Worm (Caenorhabditis elegans) whole organism, young adult: ENCODE data around the gene srt-8.

Experiments used
- B0035.1 ChIP-seq: sonication (generic microtip); optimal IDR thresholded peaks from 2 replicates; lab custom pipeline; 2016; ENCODE audit warnings: missing genetic modification characterization, mild to moderate bottlenecking, missing compliant biosample characterization, missing genotype, missing genetic modification reagents
- C06A6.2 ChIP-seq: fragments of 200-800 bp; sonication (Bioruptor generic); conservative IDR thresholded peaks from 2 replicates; pipeline ENCODE4 v1.3.6; 2022; ENCODE audit warnings: missing genetic modification characterization, missing compliant biosample characterization
- D2030.7 ChIP-seq: fragments of 200-800 bp; sonication (Bioruptor generic); IDR thresholded peaks from 2 replicates; pipeline ENCODE4 v1.3.6; 2022; ENCODE audit warnings: missing genetic modification reagents, missing genetic modification characterization, missing compliant biosample characterization
- F10E7.11 ChIP-seq: sonication (generic microtip); optimal IDR thresholded peaks from 2 replicates; lab custom pipeline; 2017; ENCODE audit warnings: mild to moderate bottlenecking, missing genetic modification characterization, moderate library complexity, missing compliant biosample characterization
- F22D6.2 ChIP-seq: sonication (generic microtip); optimal IDR thresholded peaks from 2 replicates; lab custom pipeline; 2016; ENCODE audit warnings: mild to moderate bottlenecking, missing genetic modification characterization, missing compliant biosample characterization
- F39B2.1 ChIP-seq: fragments of 200-800 bp; sonication (Bioruptor generic); IDR thresholded peaks from 2 replicates; pipeline ENCODE4 v1.3.6; 2022; ENCODE audit warnings: missing genetic modification reagents, missing genetic modification characterization, missing compliant biosample characterization
- F55B11.4 ChIP-seq: sonication (generic microtip); optimal IDR thresholded peaks from 2 replicates; lab custom pipeline; 2016; ENCODE audit warnings: missing compliant biosample characterization, missing genetic modification characterization, borderline replicate concordance; ENCODE audit not compliant: insufficient read depth
- K12H6.12 ChIP-seq: fragments of 200-800 bp; sonication (Bioruptor generic); optimal IDR thresholded peaks from 2 replicates; lab custom pipeline; 2018; ENCODE audit warnings: mild to moderate bottlenecking, missing genetic modification characterization, missing compliant biosample characterization
- Y53F4B.3 ChIP-seq: fragments of 200-800 bp; sonication (Bioruptor generic); IDR thresholded peaks from 2 replicates; pipeline ENCODE4 v1.3.6; 2022; ENCODE audit warnings: missing genetic modification reagents, missing genetic modification characterization, missing compliant biosample characterization
- Y53G8AR.9 ChIP-seq: fragments of 200-800 bp; sonication (Bioruptor generic); conservative IDR thresholded peaks from 2 replicates; pipeline ENCODE4 v1.3.6; 2022; ENCODE audit warnings: missing genetic modification reagents, missing genetic modification characterization, missing compliant biosample characterization
- ZK185.1 ChIP-seq: sonication (generic microtip); optimal IDR thresholded peaks from 2 replicates; lab custom pipeline; 2016; ENCODE audit warnings: mild to moderate bottlenecking, missing genetic modification characterization, missing compliant biosample characterization; ENCODE audit not compliant: poor library complexity, severe bottlenecking
- akir-1 ChIP-seq: fragments of 200-800 bp; sonication (Bioruptor generic); optimal IDR thresholded peaks from 2 replicates; lab custom pipeline; 2018; ENCODE audit warnings: mild to moderate bottlenecking, missing genetic modification characterization, moderate library complexity, missing compliant biosample characterization
- attf-5 ChIP-seq: fragments of 200-800 bp; sonication (Bioruptor generic); optimal IDR thresholded peaks from 2 replicates; lab custom pipeline; 2018; ENCODE audit warnings: mild to moderate bottlenecking, missing genetic modification characterization, missing compliant biosample characterization
- attf-6 ChIP-seq: fragments of 200-800 bp; sonication (Bioruptor generic); IDR thresholded peaks from 2 replicates; pipeline ENCODE4 v1.3.6; 2022; ENCODE audit warnings: missing genetic modification reagents, missing genetic modification characterization, missing compliant biosample characterization
- ceh-40 ChIP-seq: fragments of 200-800 bp; sonication (Bioruptor generic); IDR thresholded peaks from 2 replicates; pipeline ENCODE4 v1.3.6; 2022; ENCODE audit warnings: missing genetic modification characterization, missing compliant biosample characterization
- ceh-91 ChIP-seq: fragments of 200-800 bp; sonication (Bioruptor generic); IDR thresholded peaks from 2 replicates; pipeline ENCODE4 v1.3.6; 2022; ENCODE audit warnings: missing genetic modification reagents, missing genetic modification characterization, missing compliant biosample characterization
- dox-1 ChIP-seq: fragments of 200-800 bp; sonication (Bioruptor generic); IDR thresholded peaks from 2 replicates; pipeline ENCODE4 v1.3.6; 2022; ENCODE audit warnings: missing genetic modification reagents, missing genetic modification characterization, missing compliant biosample characterization
- ets-4 ChIP-seq: fragments of 200-800 bp; sonication (Bioruptor generic); optimal IDR thresholded peaks from 2 replicates; lab custom pipeline; 2018; ENCODE audit warnings: mild to moderate bottlenecking, missing genetic modification characterization, missing compliant biosample characterization
- fkh-3 ChIP-seq: sonication (generic microtip); optimal IDR thresholded peaks from 2 replicates; lab custom pipeline; 2016; ENCODE audit warnings: mild to moderate bottlenecking, missing genetic modification characterization, missing compliant biosample characterization
- him-1 ChIP-seq: sonication (generic microtip); optimal IDR thresholded peaks from 2 replicates; lab custom pipeline; 2016; ENCODE audit warnings: missing genotype, missing genetic modification reagents, missing genetic modification characterization, missing compliant biosample characterization
- lin-54 ChIP-seq: fragments of 200-800 bp; sonication (Bioruptor generic); optimal IDR thresholded peaks from 2 replicates; lab custom pipeline; 2018; ENCODE audit warnings: mild to moderate bottlenecking, missing genetic modification characterization, missing compliant biosample characterization
- madf-6 ChIP-seq: fragments of 200-800 bp; sonication (Bioruptor generic); IDR thresholded peaks from 2 replicates; pipeline ENCODE4 v1.3.6; 2022; ENCODE audit warnings: missing genetic modification reagents, missing genetic modification characterization, missing compliant biosample characterization
- mcd-1 ChIP-seq: fragments of 200-800 bp; sonication (Bioruptor generic); IDR thresholded peaks from 2 replicates; pipeline ENCODE4 v1.3.6; 2022; ENCODE audit warnings: missing genetic modification reagents, missing genetic modification characterization, missing compliant biosample characterization
- mes-4 ChIP-seq: sonication (generic microtip); optimal IDR thresholded peaks from 2 replicates; lab custom pipeline; 2016; ENCODE audit warnings: missing genotype, missing genetic modification characterization, missing compliant biosample characterization
- nfyb-1 ChIP-seq: fragments of 200-800 bp; sonication (Bioruptor generic); IDR thresholded peaks from 2 replicates; pipeline ENCODE4 v1.3.6; 2022; ENCODE audit warnings: missing genetic modification reagents, missing genetic modification characterization, missing compliant biosample characterization
- nhr-80 ChIP-seq: sonication (generic microtip); optimal IDR thresholded peaks from 2 replicates; lab custom pipeline; 2016; ENCODE audit warnings: missing genetic modification characterization, missing compliant biosample characterization
- nhr-90 ChIP-seq: sonication (generic microtip); optimal IDR thresholded peaks from 2 replicates; lab custom pipeline; 2016; ENCODE audit warnings: missing genotype, mild to moderate bottlenecking, missing genetic modification characterization, missing compliant biosample characterization
- tbp1 ChIP-seq: fragments of 200-800 bp; sonication (Bioruptor generic); optimal IDR thresholded peaks from 2 replicates; lab custom pipeline; 2018; ENCODE audit warnings: mild to moderate bottlenecking, missing genetic modification characterization, missing compliant biosample characterization
- unc-130 ChIP-seq: sonication (generic microtip); optimal IDR thresholded peaks from 2 replicates; lab custom pipeline; 2016; ENCODE audit warnings: missing genetic modification reagents, missing genetic modification characterization, missing compliant biosample characterization
- xnd-1 ChIP-seq: sonication (generic microtip); optimal IDR thresholded peaks from 2 replicates; lab custom pipeline; 2016; ENCODE audit warnings: missing genotype, missing genetic modification reagents, missing genetic modification characterization, missing compliant biosample characterization
- ztf-18 ChIP-seq: sonication (generic microtip); optimal IDR thresholded peaks from 2 replicates; lab custom pipeline; 2016; ENCODE audit warnings: missing genotype, mild to moderate bottlenecking, missing genetic modification characterization, missing compliant biosample characterization
- ztf-3 ChIP-seq: fragments of 200-800 bp; sonication (Bioruptor generic); optimal IDR thresholded peaks from 2 replicates; lab custom pipeline; 2018; ENCODE audit warnings: mild to moderate bottlenecking, missing genetic modification characterization, missing compliant biosample characterization

The srt-8 gene

ce11 chrV:3113751-3114150 lies 27.4 kb downstream of the srt-8 start, which contains the start of gene Y73C8C.8:
Gene Y73C8C.8 (minus strand): TSS chrV:3113851.
- TF ChIP-seq attf-5, result no peak
- TF ChIP-seq K12H6.12 (tag; lab: Kevin White, UChicago), result no peak
- TF ChIP-seq F22D6.2 (tag; lab: Kevin White, UChicago), result no peak
- TF ChIP-seq F10E7.11, result no peak

ce11 chrV:3114973-3115372 lies 28.6 kb downstream of the srt-8 start, which contains the start of gene Y73C8C.3:
Gene Y73C8C.3 (plus strand): TSS chrV:3115273.
- no peak for TF ChIP-seq Y53F4B.3
- no peak for TF ChIP-seq nfyb-1
- no peak for TF ChIP-seq B0035.1
- TF ChIP-seq lin-54 (GFP tag; lab: Kevin White, UChicago), result no peak
- no peak for TF ChIP-seq ztf-18 (tag; lab: Kevin White, UChicago)
- TF ChIP-seq mcd-1, result no peak
- no peak for TF ChIP-seq xnd-1 (tag; lab: Kevin White, UChicago)
- TF ChIP-seq fkh-3 (tag; lab: Kevin White, UChicago), result no peak
- no peak for TF ChIP-seq attf-6 (GFP tag; lab: Robert Waterston, UW)
- no peak for TF ChIP-seq nhr-90 (tag; lab: Kevin White, UChicago)
- no peak for TF ChIP-seq him-1 (tag; lab: Kevin White, UChicago)

- peak; percentile 33 for TF ChIP-seq nhr-80 (tag; lab: Kevin White, UChicago)
- no peak for TF ChIP-seq C06A6.2 (GFP tag; lab: Robert Waterston, UW)
Observed at ce11 chrV:3118167-3118566, 31.8 kb downstream of the srt-8 start, which contains the start of gene clec-210. Gene clec-210 (plus strand): TSS chrV:3118377.

DNA sequence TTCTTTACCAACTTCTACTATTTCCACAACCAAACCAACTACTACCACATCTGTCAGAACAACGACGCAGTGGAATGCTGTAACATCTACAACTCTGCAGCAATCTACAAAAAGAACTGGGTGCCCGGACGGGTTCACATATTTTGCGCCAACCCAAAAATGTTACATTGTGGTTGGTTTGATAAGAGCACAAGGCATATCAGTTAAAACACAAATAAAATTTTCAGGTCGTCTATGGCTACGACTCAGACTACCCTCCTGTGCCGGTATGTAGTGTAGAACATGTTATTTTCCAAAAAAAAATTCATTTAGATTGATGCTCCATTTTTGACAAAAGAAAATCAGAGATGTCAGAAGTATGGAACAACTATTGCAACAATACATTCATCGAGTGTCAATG lies 32.8 kb downstream of the srt-8 start:
- TF ChIP-seq dox-1 (GFP tag; lab: Robert Waterston, UW) (0 out of 2 replicates have a peak, but pooled peaks have one; percentile 34), mcd-1 (no peak), nhr-80 (tag; lab: Kevin White, UChicago) (peak; percentile 50), ceh-91 (GFP tag; lab: Robert Waterston, UW) (no peak)

DNA sequence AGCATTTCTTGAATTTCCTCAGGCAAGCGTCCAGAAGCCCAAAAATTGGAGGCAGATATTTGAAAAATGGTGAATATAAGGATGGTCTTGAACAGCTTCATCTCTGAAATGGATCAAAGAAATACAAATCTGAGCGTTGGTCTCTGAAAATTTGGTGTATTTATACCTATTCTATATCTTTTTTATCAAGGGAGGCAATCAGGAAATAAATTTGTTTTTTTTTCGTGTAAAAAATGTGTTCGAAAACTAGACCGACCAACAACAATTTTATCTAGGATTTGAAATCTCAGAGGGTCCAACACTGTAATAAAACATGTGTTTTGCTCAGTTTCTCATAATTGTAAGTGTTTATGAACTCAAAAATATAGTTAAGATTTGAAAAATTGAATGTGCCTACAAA lies 35.4 kb downstream of the srt-8 start, which contains the start of gene srt-56:
Gene srt-56 (minus strand): TSS at position 101 of the 400 bp plus-strand sequence.
- TF ChIP-seq F55B11.4 (tag; lab: Kevin White, UChicago) (no peak), F39B2.1 (no peak), tbp1 (GFP tag; lab: Kevin White, UChicago) (no peak), ZK185.1 (tag; lab: Kevin White, UChicago) (no peak), mes-4 (no peak), akir-1 (GFP tag; lab: Kevin White, UChicago) (no peak), ceh-40 (GFP tag; lab: Robert Waterston, UW) (no peak), ets-4 (GFP tag; lab: Kevin White, UChicago) (no peak), unc-130 (GFP tag; lab: Kevin White, UChicago) (no peak), Y53G8AR.9 (no peak), madf-6 (GFP tag; lab: Robert Waterston, UW) (no peak), K12H6.12 (tag; lab: Kevin White, UChicago) (no peak), ztf-3 (GFP tag; lab: Kevin White, UChicago) (no peak), F22D6.2 (tag; lab: Kevin White, UChicago) (no peak), D2030.7 (GFP tag; lab: Robert Waterston, UW) (no peak)
- TF ChIP-seq, all 124 proteins: peak for 0
